Worm (Caenorhabditis elegans) whole organism, L3 larva: Measurements from ENCODE around the gene let-858.

Experiments
- R02D3.7 ChIP-seq: fragments of 150-350 bp; optimal IDR thresholded peaks from 2 replicates; lab custom pipeline; 2014; ENCODE audit warnings: missing biosample characterization, missing genetic modification characterization
- ZK546.5 ChIP-seq: sonication (generic microtip); optimal IDR thresholded peaks from 2 replicates; lab custom pipeline; 2017; ENCODE audit warnings: missing biosample characterization, missing genetic modification characterization
- ama-1 ChIP-seq: fragments of 150-350 bp; optimal IDR thresholded peaks from 2 replicates; lab custom pipeline; 2018
- egl-5 ChIP-seq: fragments of 150-350 bp; optimal IDR thresholded peaks from 2 replicates; lab custom pipeline; 2017; ENCODE audit warnings: missing biosample characterization, missing genetic modification reagents, missing genetic modification characterization, inconsistent platforms
- fkh-2 ChIP-seq: fragments of 150-350 bp; optimal IDR thresholded peaks from 2 replicates; lab custom pipeline; 2014; ENCODE audit warnings: missing biosample characterization, missing genetic modification reagents, missing genetic modification characterization
- fos-1 ChIP-seq: fragments of 150-350 bp; optimal IDR thresholded peaks from 2 replicates; lab custom pipeline; 2014; ENCODE audit warnings: missing biosample characterization, missing genetic modification characterization
- lin-39 ChIP-seq: fragments of 150-350 bp; optimal IDR thresholded peaks from 2 replicates; lab custom pipeline; 2018; ENCODE audit warnings: missing biosample characterization, missing genetic modification reagents, missing genetic modification characterization
- mdl-1 ChIP-seq: fragments of 150-350 bp; optimal IDR thresholded peaks from 2 replicates; lab custom pipeline; 2014; ENCODE audit warnings: missing biosample characterization, missing genetic modification characterization
- nhr-12 ChIP-seq: fragments of 150-350 bp; optimal IDR thresholded peaks from 2 replicates; lab custom pipeline; 2014; ENCODE audit warnings: missing biosample characterization, missing genetic modification characterization
- pqm-1 ChIP-seq: fragments of 150-350 bp; optimal IDR thresholded peaks from 2 replicates; lab custom pipeline; 2017; ENCODE audit warnings: missing biosample characterization, missing genetic modification characterization, inconsistent platforms
- skn-1 ChIP-seq: fragments of 150-350 bp; optimal IDR thresholded peaks from 2 replicates; lab custom pipeline; 2014; ENCODE audit warnings: missing biosample characterization, missing genetic modification characterization
- unc-62 ChIP-seq: fragments of 150-350 bp; sonication (generic microtip); optimal IDR thresholded peaks from 4 replicates; lab custom pipeline; 2014; ENCODE audit warnings: missing biosample characterization, missing genetic modification reagents, missing genetic modification characterization
- zag-1 ChIP-seq: fragments of 150-350 bp; optimal IDR thresholded peaks from 2 replicates; lab custom pipeline; 2014; ENCODE audit warnings: missing biosample characterization, missing genetic modification characterization

- TF ChIP-seq skn-1 (tag; lab: Kevin White, UChicago) (no peak), ZK546.5 (tag; lab: Kevin White, UChicago) (no peak), ama-1 (lab: Kevin White, UChicago) (no peak), fkh-2 (tag; lab: Kevin White, UChicago) (no peak), zag-1 (no peak), pqm-1 (tag; lab: Kevin White, UChicago) (no peak), unc-62 (GFP tag; lab: Kevin White, UChicago) (no peak), fos-1 (tag; lab: Kevin White, UChicago) (no peak), R02D3.7 (tag; lab: Kevin White, UChicago) (no peak), nhr-12 (tag; lab: Kevin White, UChicago) (no peak), lin-39 (no peak), egl-5 (tag; lab: Kevin White, UChicago) (no peak), mdl-1 (tag; lab: Kevin White, UChicago) (no peak)
Observed at ce11 chrII:10975239-10975638, 46.9 kb upstream of the let-858 start, which contains the start of gene ptp-3.
